Worm (Caenorhabditis elegans) whole organism, young adult: ENCODE measurements around the gene lgc-15.

Experiments used
- B0336.3 ChIP-seq: fragments of 200-800 bp; sonication (Bioruptor generic); IDR thresholded peaks from 2 replicates; pipeline ENCODE4 v1.3.6; 2022; ENCODE audit warnings: missing genetic modification characterization, missing compliant biosample characterization
- C17E4.6 ChIP-seq: fragments of 200-800 bp; sonication (Bioruptor generic); IDR thresholded peaks from 2 replicates; pipeline ENCODE4 v1.3.6; 2022; ENCODE audit warnings: missing genetic modification reagents, missing genetic modification characterization, missing compliant biosample characterization
- F57C9.4 ChIP-seq: sonication (generic microtip); optimal IDR thresholded peaks from 2 replicates; lab custom pipeline; 2017; ENCODE audit warnings: mild to moderate bottlenecking, missing genetic modification characterization, missing compliant biosample characterization
- ama-1 ChIP-seq, 3 experiments: fragments of 150-350 bp in 1 of 3; sonication (generic microtip) in 2 of 3; optimal IDR thresholded peaks; 2 replicates each; lab custom pipeline; 2014 to 2018; ENCODE audit warnings: missing biosample characterization in 2 of 3, missing genetic modification characterization in 2 of 3, missing genetic modification reagents in 2 of 3
- athp-1 ChIP-seq: sonication (generic microtip); optimal IDR thresholded peaks from 2 replicates; lab custom pipeline; 2017; ENCODE audit warnings: mild to moderate bottlenecking, missing genetic modification characterization, missing compliant biosample characterization
- him-1 ChIP-seq: sonication (generic microtip); optimal IDR thresholded peaks from 2 replicates; lab custom pipeline; 2016; ENCODE audit warnings: missing genotype, missing genetic modification reagents, missing genetic modification characterization, missing compliant biosample characterization
- hlh-12 ChIP-seq: sonication (generic microtip); optimal IDR thresholded peaks from 2 replicates; lab custom pipeline; 2016; ENCODE audit warnings: missing genetic modification characterization, missing compliant biosample characterization
- nfyb-1 ChIP-seq: fragments of 200-800 bp; sonication (Bioruptor generic); IDR thresholded peaks from 2 replicates; pipeline ENCODE4 v1.3.6; 2022; ENCODE audit warnings: missing genetic modification reagents, missing genetic modification characterization, missing compliant biosample characterization
- nhr-27 ChIP-seq: fragments of 200-800 bp; sonication (Bioruptor generic); optimal IDR thresholded peaks from 2 replicates; lab custom pipeline; 2018; ENCODE audit warnings: mild to moderate bottlenecking, missing genetic modification characterization, moderate library complexity, missing compliant biosample characterization
- nhr-90 ChIP-seq: sonication (generic microtip); optimal IDR thresholded peaks from 2 replicates; lab custom pipeline; 2016; ENCODE audit warnings: missing genotype, mild to moderate bottlenecking, missing genetic modification characterization, missing compliant biosample characterization
- snpc-4 ChIP-seq, 5 experiments: fragments of 150-350 bp in 1 of 5; sonication (generic microtip) in 4 of 5; optimal IDR thresholded peaks; 2 replicates each; lab custom pipeline; 2014 to 2018; ENCODE audit warnings: missing genetic modification characterization in 5 of 5, missing biosample characterization in 3 of 5, antibody characterized with exemption in 2 of 5, mild to moderate bottlenecking in 2 of 5, missing compliant biosample characterization in 2 of 5, missing genotype in 2 of 5, moderate library complexity in 2 of 5, missing genetic modification reagents in 1 of 5
- unc-62 ChIP-seq: fragments of 150-350 bp; optimal IDR thresholded peaks from 2 replicates; lab custom pipeline; 2014; ENCODE audit warnings: missing biosample characterization, missing genetic modification reagents, missing genetic modification characterization

- no peak for TF ChIP-seq nhr-27 (tag; lab: Kevin White, UChicago)
- no peak for TF ChIP-seq snpc-4 (GFP tag; optimal IDR thresholded peaks at IDR 0.05; lab: Kevin White, UChicago)
- no peak for TF ChIP-seq snpc-4 (tag; optimal IDR thresholded peaks at IDR 0.05; lab: Kevin White, UChicago)
- no peak for TF ChIP-seq B0336.3
- no peak for TF ChIP-seq nhr-90 (tag; lab: Kevin White, UChicago)
- TF ChIP-seq F57C9.4 (tag; lab: Kevin White, UChicago), result no peak
- TF ChIP-seq unc-62 (GFP tag; lab: Kevin White, UChicago), result no peak
- TF ChIP-seq hlh-12, result no peak
- no peak for TF ChIP-seq him-1
- TF ChIP-seq ama-1 (optimal IDR thresholded peaks at IDR 0.05; lab: Kevin White, UChicago), result no peak
- no peak for TF ChIP-seq ama-1 (GFP tag; optimal IDR thresholded peaks at IDR 0.05; lab: Kevin White, UChicago)
- TF ChIP-seq athp-1 (tag; lab: Kevin White, UChicago), result no peak
- TF ChIP-seq nfyb-1 (GFP tag; lab: Robert Waterston, UW), result no peak
- no peak for TF ChIP-seq C17E4.6 (GFP tag; lab: Robert Waterston, UW)
Measured at ce11 chrX:12064908-12065307, 49.2 kb upstream of the lgc-15 start, which contains the start of gene lgc-23.
